Worm (Caenorhabditis elegans) whole organism, L2 larva: ENCODE results near the gene Y51A2B.8.

Source experiments
- elt-3 ChIP-seq: sonication (generic microtip); optimal IDR thresholded peaks from 2 replicates; lab custom pipeline; 2017; ENCODE audit warnings: missing biosample characterization, missing genetic modification characterization
- fos-1 ChIP-seq: fragments of 150-350 bp; optimal IDR thresholded peaks from 2 replicates; lab custom pipeline; 2014; ENCODE audit warnings: missing biosample characterization, missing genetic modification characterization
- lin-39 ChIP-seq: fragments of 150-350 bp; optimal IDR thresholded peaks from 2 replicates; lab custom pipeline; 2014; ENCODE audit warnings: missing biosample characterization, missing genetic modification reagents, missing genetic modification characterization
- snpc-4 ChIP-seq: fragments of 150-350 bp; optimal IDR thresholded peaks from 2 replicates; lab custom pipeline; 2014; ENCODE audit warnings: missing biosample characterization, missing genetic modification characterization

DNA sequence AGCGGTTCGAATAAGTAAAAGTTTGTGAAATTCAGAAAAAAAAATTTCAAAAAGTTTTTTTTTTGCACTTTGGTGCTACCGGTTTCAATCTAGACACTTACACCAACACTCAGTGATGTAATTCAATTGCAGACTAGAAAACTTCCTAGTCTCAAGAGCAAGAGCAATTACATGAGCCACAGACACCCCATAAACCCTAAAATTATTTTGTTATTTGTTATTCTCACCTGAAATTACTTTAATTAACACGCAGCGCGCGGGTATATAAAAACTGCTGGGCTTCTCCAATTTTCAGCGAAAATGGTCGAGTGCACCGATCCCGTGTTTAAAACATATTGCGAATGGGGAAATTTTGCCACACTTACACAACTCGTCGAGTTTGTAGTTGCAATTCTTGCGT, 47.4 kb downstream of the Y51A2B.8 start, which contains the start of gene srw-83:
- TF ChIP-seq elt-3 (no peak), lin-39 (no peak), fos-1 (tag; lab: Kevin White, UChicago) (no peak), snpc-4 (tag; lab: Kevin White, UChicago) (no peak)
